Worm (Caenorhabditis elegans) whole organism, L1 larva: ENCODE measurements around the gene cpna-4.

ENCODE experiments used
- efl-3 ChIP-seq: fragments of 200-800 bp; sonication (Bioruptor generic); optimal IDR thresholded peaks from 2 replicates; lab custom pipeline; 2018; ENCODE audit warnings: mild to moderate bottlenecking, missing genetic modification characterization, missing compliant biosample characterization
- nhr-237 ChIP-seq: fragments of 150-350 bp; optimal IDR thresholded peaks from 2 replicates; lab custom pipeline; 2014; ENCODE audit warnings: missing biosample characterization, missing genetic modification characterization
- nhr-76 ChIP-seq: sonication (generic microtip); optimal IDR thresholded peaks from 2 replicates; lab custom pipeline; 2017; ENCODE audit warnings: missing biosample characterization, missing genetic modification characterization
- snpc-4 ChIP-seq: fragments of 150-350 bp; optimal IDR thresholded peaks from 2 replicates; lab custom pipeline; 2014; ENCODE audit warnings: missing biosample characterization, missing genetic modification characterization

DNA sequence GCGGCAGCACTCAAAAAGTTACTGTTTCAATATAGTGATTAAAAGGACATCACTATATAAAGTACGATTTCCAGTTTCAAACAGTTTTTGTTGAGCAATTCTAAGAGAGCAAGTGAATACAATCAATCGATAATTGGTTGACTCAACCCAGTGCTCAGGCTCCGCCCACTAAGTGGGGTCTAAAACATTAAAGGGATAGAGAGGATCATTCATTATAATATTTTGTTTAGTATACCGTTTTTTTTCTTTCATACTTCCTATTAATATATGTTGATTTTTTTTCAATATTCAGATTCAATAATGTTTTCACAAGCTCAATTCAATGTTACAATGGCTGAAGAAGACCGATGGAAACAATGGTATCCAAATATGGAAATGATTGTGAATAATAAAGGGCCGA lies 37.8 kb upstream of the cpna-4 start, which contains the start of gene tbx-39:
- TF ChIP-seq efl-3 (GFP tag; lab: Kevin White, UChicago) (no peak), snpc-4 (no peak), nhr-76 (no peak), nhr-237 (tag; lab: Kevin White, UChicago) (no peak)
